Worm (Caenorhabditis elegans) whole organism, L4 larva: ENCODE measurements around the gene Y51A2B.6.

ENCODE experiments used
- D1046.2 ChIP-seq: fragments of 200-800 bp; sonication (Bioruptor generic); IDR thresholded peaks from 2 replicates; pipeline ENCODE4 v1.3.6; 2022; ENCODE audit warnings: missing genetic modification characterization, missing compliant biosample characterization
- F26F4.8 ChIP-seq: fragments of 200-800 bp; sonication (Bioruptor generic); conservative IDR thresholded peaks from 2 replicates; pipeline ENCODE4 v1.3.6; 2022; ENCODE audit warnings: missing genetic modification characterization, missing compliant biosample characterization
- T20F7.1 ChIP-seq: fragments of 200-800 bp; sonication (Bioruptor generic); optimal IDR thresholded peaks from 2 replicates; lab custom pipeline; 2018; ENCODE audit warnings: mild to moderate bottlenecking, missing genetic modification characterization, missing compliant biosample characterization
- Y5F2A.4 ChIP-seq: fragments of 200-800 bp; sonication (Bioruptor generic); optimal IDR thresholded peaks from 2 replicates; lab custom pipeline; 2018; ENCODE audit warnings: mild to moderate bottlenecking, missing genetic modification characterization, missing compliant biosample characterization
- Y75B8A.6 ChIP-seq: fragments of 200-800 bp; sonication (Bioruptor generic); IDR thresholded peaks from 2 replicates; pipeline ENCODE4 v1.3.6; 2022; ENCODE audit warnings: missing genetic modification reagents, missing genetic modification characterization, missing compliant biosample characterization
- ceh-20 ChIP-seq: fragments of 200-800 bp; sonication (Bioruptor generic); IDR thresholded peaks from 2 replicates; pipeline ENCODE4 v1.3.6; 2022; ENCODE audit warnings: missing genetic modification reagents, missing genetic modification characterization, missing compliant biosample characterization
- ceh-28 ChIP-seq: fragments of 150-350 bp; optimal IDR thresholded peaks from 2 replicates; lab custom pipeline; 2014; ENCODE audit warnings: missing biosample characterization, missing genetic modification reagents, missing genetic modification characterization
- ceh-32 ChIP-seq: sonication (generic microtip); optimal IDR thresholded peaks from 2 replicates; lab custom pipeline; 2016; ENCODE audit warnings: mild to moderate bottlenecking, missing genetic modification characterization, missing compliant biosample characterization; ENCODE audit not compliant: poor library complexity
- ceh-44 ChIP-seq: fragments of 200-800 bp; sonication (Bioruptor generic); IDR thresholded peaks from 2 replicates; pipeline ENCODE4 v1.3.6; 2022; ENCODE audit warnings: missing genetic modification reagents, missing genetic modification characterization, missing compliant biosample characterization
- ceh-62 ChIP-seq: sonication (generic microtip); optimal IDR thresholded peaks from 2 replicates; lab custom pipeline; 2017; ENCODE audit warnings: missing biosample characterization, missing genetic modification characterization
- ceh-82 ChIP-seq: sonication (generic microtip); optimal IDR thresholded peaks from 2 replicates; lab custom pipeline; 2017; ENCODE audit warnings: missing biosample characterization, missing genetic modification characterization
- ctbp-1 ChIP-seq: fragments of 200-800 bp; sonication (Bioruptor generic); IDR thresholded peaks from 2 replicates; pipeline ENCODE4 v1.3.6; 2022; ENCODE audit warnings: missing genetic modification reagents, missing genetic modification characterization, missing compliant biosample characterization
- daf-12 ChIP-seq: fragments of 150-350 bp; optimal IDR thresholded peaks from 2 replicates; lab custom pipeline; 2014; ENCODE audit warnings: missing biosample characterization, missing genetic modification reagents, missing genetic modification characterization
- daf-19 ChIP-seq: fragments of 200-800 bp; sonication (Bioruptor generic); conservative IDR thresholded peaks from 2 replicates; pipeline ENCODE4 v1.3.6; 2022; ENCODE audit warnings: missing genetic modification characterization, missing compliant biosample characterization
- daf-8 ChIP-seq: fragments of 200-800 bp; sonication (Bioruptor generic); IDR thresholded peaks from 2 replicates; pipeline ENCODE4 v1.3.6; 2022; ENCODE audit warnings: missing genetic modification characterization, missing compliant biosample characterization
- dmd-9 ChIP-seq: fragments of 200-800 bp; sonication (Bioruptor generic); IDR thresholded peaks from 2 replicates; pipeline ENCODE4 v1.3.6; 2022; ENCODE audit warnings: missing genetic modification reagents, missing genetic modification characterization, missing compliant biosample characterization
- egl-27 ChIP-seq: sonication (generic microtip); optimal IDR thresholded peaks from 3 replicates; lab custom pipeline; 2017; ENCODE audit warnings: missing biosample characterization, missing genetic modification reagents, missing genetic modification characterization
- fos-1 ChIP-seq: fragments of 150-350 bp; optimal IDR thresholded peaks from 2 replicates; lab custom pipeline; 2014; ENCODE audit warnings: missing biosample characterization, missing genetic modification characterization
- hlh-30 ChIP-seq: sonication (generic microtip); optimal IDR thresholded peaks from 2 replicates; lab custom pipeline; 2017; ENCODE audit warnings: antibody characterized with exemption, mild to moderate bottlenecking, missing genetic modification characterization, missing compliant biosample characterization; ENCODE audit not compliant: insufficient read depth
- lin-1 ChIP-seq: fragments of 200-800 bp; sonication (Bioruptor generic); IDR thresholded peaks from 2 replicates; pipeline ENCODE4 v1.3.6; 2022; ENCODE audit warnings: missing genetic modification reagents, missing genetic modification characterization, missing compliant biosample characterization
- lin-13 ChIP-seq: fragments of 150-350 bp; optimal IDR thresholded peaks from 2 replicates; lab custom pipeline; 2014; ENCODE audit warnings: missing biosample characterization, missing genetic modification reagents, missing genetic modification characterization
- lin-29 ChIP-seq: fragments of 200-800 bp; sonication (Bioruptor generic); IDR thresholded peaks from 2 replicates; pipeline ENCODE4 v1.3.6; 2022; ENCODE audit warnings: missing genetic modification reagents, missing genetic modification characterization, missing compliant biosample characterization
- lin-38 ChIP-seq: fragments of 200-800 bp; sonication (Bioruptor generic); IDR thresholded peaks from 2 replicates; pipeline ENCODE4 v1.3.6; 2022; ENCODE audit warnings: missing genetic modification reagents, missing genetic modification characterization, missing compliant biosample characterization
- lin-39 ChIP-seq: fragments of 150-350 bp; optimal IDR thresholded peaks from 2 replicates; lab custom pipeline; 2014; ENCODE audit warnings: missing biosample characterization, missing genetic modification reagents, missing genetic modification characterization
- lir-3 ChIP-seq: sonication (generic microtip); optimal IDR thresholded peaks from 2 replicates; lab custom pipeline; 2016; ENCODE audit warnings: mild to moderate bottlenecking, missing genetic modification characterization, missing compliant biosample characterization
- madf-5 ChIP-seq, 2 experiments: fragments of 200-800 bp; sonication (Bioruptor generic); IDR thresholded peaks; 2 replicates each; pipeline ENCODE4 v1.3.6; 2022; ENCODE audit warnings: missing compliant biosample characterization in 2 of 2, missing genetic modification characterization in 2 of 2
- mxl-2 ChIP-seq: fragments of 200-800 bp; sonication (Bioruptor generic); conservative IDR thresholded peaks from 2 replicates; pipeline ENCODE4 v1.3.6; 2022; ENCODE audit warnings: missing genetic modification reagents, missing genetic modification characterization, missing compliant biosample characterization
- nhr-102 ChIP-seq: sonication (generic microtip); optimal IDR thresholded peaks from 2 replicates; lab custom pipeline; 2016; ENCODE audit warnings: mild to moderate bottlenecking, missing genetic modification characterization, moderate library complexity, missing compliant biosample characterization
- nhr-11 ChIP-seq: fragments of 150-350 bp; optimal IDR thresholded peaks from 2 replicates; lab custom pipeline; 2014; ENCODE audit warnings: missing biosample characterization, missing genetic modification characterization
- nhr-28 ChIP-seq: fragments of 150-350 bp; optimal IDR thresholded peaks from 2 replicates; lab custom pipeline; 2014; ENCODE audit warnings: missing biosample characterization, missing genetic modification characterization
- nhr-42 ChIP-seq: fragments of 200-800 bp; sonication (Bioruptor generic); IDR thresholded peaks from 2 replicates; pipeline ENCODE4 v1.3.6; 2022; ENCODE audit warnings: missing genetic modification characterization, missing compliant biosample characterization
- nhr-48 ChIP-seq: sonication (generic microtip); optimal IDR thresholded peaks from 2 replicates; lab custom pipeline; 2016; ENCODE audit warnings: mild to moderate bottlenecking, missing genetic modification characterization, missing compliant biosample characterization
- nhr-76 ChIP-seq: fragments of 150-350 bp; optimal IDR thresholded peaks from 2 replicates; lab custom pipeline; 2014; ENCODE audit warnings: missing biosample characterization, missing genetic modification characterization
- sdz-12 ChIP-seq: fragments of 200-800 bp; sonication (Bioruptor generic); optimal IDR thresholded peaks from 2 replicates; lab custom pipeline; 2018; ENCODE audit warnings: mild to moderate bottlenecking, missing genetic modification characterization, missing compliant biosample characterization
- set-16 ChIP-seq: fragments of 200-800 bp; sonication (Bioruptor generic); IDR thresholded peaks from 2 replicates; pipeline ENCODE4 v1.3.6; 2022; ENCODE audit warnings: missing genetic modification reagents, missing genetic modification characterization, missing compliant biosample characterization
- snpc-1.2 ChIP-seq: fragments of 200-800 bp; sonication (Bioruptor generic); IDR thresholded peaks from 2 replicates; pipeline ENCODE4 v1.3.6; 2022; ENCODE audit warnings: missing genetic modification reagents, missing genetic modification characterization, missing compliant biosample characterization
- unc-62 ChIP-seq, 3 experiments: fragments of 150-350 bp in 1 of 3; sonication (generic microtip); optimal IDR thresholded peaks in 2 of 3; peaks in 1 of 3; 1 replicate in 1 of 3; 2 replicates in 2 of 3; lab custom pipeline; 2014 to 2017; ENCODE audit warnings: missing biosample characterization in 3 of 3, missing genetic modification characterization in 3 of 3, missing genetic modification reagents in 3 of 3, missing genotype in 1 of 3
- zag-1 ChIP-seq: fragments of 150-350 bp; optimal IDR thresholded peaks from 2 replicates; lab custom pipeline; 2014; ENCODE audit warnings: missing biosample characterization, missing genetic modification characterization
- zfp-3 ChIP-seq: fragments of 200-800 bp; sonication (Bioruptor generic); conservative IDR thresholded peaks from 2 replicates; pipeline ENCODE4 v1.3.6; 2022; ENCODE audit warnings: missing genetic modification reagents, missing genetic modification characterization, missing compliant biosample characterization
- ztf-11 ChIP-seq: fragments of 150-350 bp; optimal IDR thresholded peaks from 2 replicates; lab custom pipeline; 2014; ENCODE audit warnings: missing biosample characterization, missing genetic modification characterization
- ztf-7 ChIP-seq: fragments of 150-350 bp; optimal IDR thresholded peaks from 2 replicates; lab custom pipeline; 2014; ENCODE audit warnings: missing biosample characterization, missing genetic modification characterization

Y51A2B.6 gene

ce11 chrV:18430826-18431225 is 36.7 kb upstream of the Y51A2B.6 start:
- TF ChIP-seq set-16 (GFP tag; lab: Robert Waterston, UW) (peak; percentile 88), Y75B8A.6 (GFP tag; lab: Robert Waterston, UW) (no peak)

ce11 chrV:18426280-18426679 is 32.2 kb upstream of the Y51A2B.6 start, which contains the start of gene srw-83:
srw-83 (plus strand) TSS chrV:18426580.
- TF ChIP-seq ceh-20 (GFP tag; lab: Robert Waterston, UW) = no peak
- TF ChIP-seq egl-27 (tag; lab: Kevin White, UChicago) = no peak
- no peak for TF ChIP-seq lin-1 (GFP tag; lab: Robert Waterston, UW)
- TF ChIP-seq nhr-28 (tag; lab: Kevin White, UChicago) = no peak
- TF ChIP-seq daf-19 = no peak
- no peak for TF ChIP-seq fos-1 (tag; lab: Kevin White, UChicago)
- TF ChIP-seq daf-8 (GFP tag; lab: Robert Waterston, UW) = no peak
- no peak for TF ChIP-seq ceh-32 (tag; lab: Kevin White, UChicago)
- no peak for TF ChIP-seq mxl-2 (GFP tag; lab: Robert Waterston, UW)
- no peak for TF ChIP-seq ceh-62 (tag; lab: Kevin White, UChicago)
- no peak for TF ChIP-seq dmd-9
- no peak for TF ChIP-seq nhr-102
- no peak for TF ChIP-seq unc-62 (GFP tag; optimal IDR thresholded peaks at IDR 0.05 in 1 of 2; lab: Kevin White, UChicago)
- TF ChIP-seq unc-62 (tag; optimal IDR thresholded peaks at IDR 0.05; lab: Kevin White, UChicago) = no peak
- TF ChIP-seq lin-39 (tag; lab: Kevin White, UChicago) = no peak
- TF ChIP-seq ceh-82 = no peak
- no peak for TF ChIP-seq hlh-30 (tag; lab: Kevin White, UChicago)
- no peak for TF ChIP-seq sdz-12 (GFP tag; lab: Kevin White, UChicago)
- no peak for TF ChIP-seq zfp-3 (GFP tag; lab: Robert Waterston, UW)
- no peak for TF ChIP-seq ctbp-1
- TF ChIP-seq D1046.2 (GFP tag; lab: Robert Waterston, UW) = no peak

ce11 chrV:18425544-18425943 is 31.4 kb upstream of the Y51A2B.6 start, which contains the start of gene ZK262.19:
ZK262.19 (minus strand) TSS chrV:18425644.
- TF ChIP-seq ceh-28 (peak; percentile 10), snpc-1.2 (GFP tag; lab: Robert Waterston, UW) (no peak)

DNA sequence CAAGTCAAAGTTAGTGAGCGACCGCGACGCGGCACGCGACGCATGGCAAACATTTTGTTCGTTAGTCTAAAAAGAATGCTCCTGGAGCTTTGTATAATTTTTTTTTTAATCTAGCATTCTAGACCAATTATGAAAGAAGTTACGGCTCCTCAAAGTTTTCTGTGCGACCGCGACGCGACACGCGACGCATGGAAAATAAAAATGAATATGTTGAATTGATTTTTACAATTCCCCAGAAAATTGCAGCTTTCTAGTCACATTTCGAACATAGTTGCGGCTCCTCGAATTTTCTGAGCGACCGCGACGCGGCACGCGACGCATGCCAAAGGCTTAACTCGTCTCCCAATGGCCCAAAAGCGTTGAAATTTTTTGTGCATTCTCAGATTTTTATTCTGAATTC is 30.4 kb upstream of the Y51A2B.6 start, which contains the start of gene ZK262.4:
ZK262.4 (minus strand) TSS at position 101 of the 400 bp plus-strand sequence.
- TF ChIP-seq daf-12 = no peak

ce11 chrV:18420797-18421196 is 26.7 kb upstream of the Y51A2B.6 start, which contains the start of gene srj-26:
srj-26 (plus strand) TSS chrV:18421097.
- TF ChIP-seq dmd-9 = no peak
- TF ChIP-seq lir-3 (tag; lab: Kevin White, UChicago) = no peak
- TF ChIP-seq ztf-11 = no peak

ce11 chrV:18415878-18416277 is 21.8 kb upstream of the Y51A2B.6 start:
- peak; percentile 93 for TF ChIP-seq set-16 (GFP tag; lab: Robert Waterston, UW)

DNA sequence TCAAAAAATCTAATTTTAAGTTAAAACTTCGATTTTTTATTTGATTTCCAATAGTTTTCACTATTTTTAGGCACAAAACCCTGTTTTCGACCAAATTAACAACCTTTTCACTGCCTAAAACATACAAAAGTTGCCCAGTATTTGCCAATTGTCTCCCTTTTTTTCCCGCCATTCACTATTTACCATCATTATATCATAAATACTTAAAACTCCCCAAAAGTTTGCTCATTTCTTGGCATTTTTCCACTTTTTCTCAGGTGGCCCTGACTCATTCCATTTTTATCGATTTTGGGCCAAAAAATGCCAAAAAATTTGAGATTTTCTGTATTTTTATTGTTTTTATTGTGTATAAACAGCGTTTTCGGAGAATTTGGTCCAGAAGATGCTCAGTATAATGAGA is 19.9 kb upstream of the Y51A2B.6 start, which contains the start of gene txt-8:
txt-8 (plus strand) TSS at position 301 of the 400 bp plus-strand sequence.
- no peak for TF ChIP-seq ztf-11
- TF ChIP-seq nhr-76 (tag; lab: Kevin White, UChicago) = no peak
- TF ChIP-seq lin-1 (GFP tag; lab: Robert Waterston, UW) = no peak
- no peak for TF ChIP-seq hlh-30 (tag; lab: Kevin White, UChicago)
- no peak for TF ChIP-seq lin-29 (GFP tag; lab: Robert Waterston, UW)
- no peak for TF ChIP-seq Y5F2A.4 (GFP tag; lab: Kevin White, UChicago)
- no peak for TF ChIP-seq zag-1 (tag; lab: Kevin White, UChicago)
- TF ChIP-seq nhr-42 (GFP tag; lab: Robert Waterston, UW) = no peak
- no peak for TF ChIP-seq T20F7.1 (GFP tag; lab: Kevin White, UChicago)
- no peak for TF ChIP-seq lin-13 (GFP tag; lab: Kevin White, UChicago)
- no peak for TF ChIP-seq ceh-44 (GFP tag; lab: Robert Waterston, UW)
- no peak for TF ChIP-seq lin-38 (GFP tag; lab: Robert Waterston, UW)
- TF ChIP-seq nhr-11 (tag; lab: Kevin White, UChicago) = no peak
- no peak for TF ChIP-seq madf-5 (GFP tag; IDR thresholded peaks at IDR 0.05; lab: Robert Waterston, UW)
- no peak for TF ChIP-seq nhr-48
- no peak for TF ChIP-seq ztf-7 (tag; lab: Kevin White, UChicago)
- no peak for TF ChIP-seq F26F4.8 (GFP tag; lab: Robert Waterston, UW)
- TF ChIP-seq, all 104 proteins: peak for 0
